Fruit fly (Drosophila melanogaster): ENCODE results near the gene CG15818.

DNA sequence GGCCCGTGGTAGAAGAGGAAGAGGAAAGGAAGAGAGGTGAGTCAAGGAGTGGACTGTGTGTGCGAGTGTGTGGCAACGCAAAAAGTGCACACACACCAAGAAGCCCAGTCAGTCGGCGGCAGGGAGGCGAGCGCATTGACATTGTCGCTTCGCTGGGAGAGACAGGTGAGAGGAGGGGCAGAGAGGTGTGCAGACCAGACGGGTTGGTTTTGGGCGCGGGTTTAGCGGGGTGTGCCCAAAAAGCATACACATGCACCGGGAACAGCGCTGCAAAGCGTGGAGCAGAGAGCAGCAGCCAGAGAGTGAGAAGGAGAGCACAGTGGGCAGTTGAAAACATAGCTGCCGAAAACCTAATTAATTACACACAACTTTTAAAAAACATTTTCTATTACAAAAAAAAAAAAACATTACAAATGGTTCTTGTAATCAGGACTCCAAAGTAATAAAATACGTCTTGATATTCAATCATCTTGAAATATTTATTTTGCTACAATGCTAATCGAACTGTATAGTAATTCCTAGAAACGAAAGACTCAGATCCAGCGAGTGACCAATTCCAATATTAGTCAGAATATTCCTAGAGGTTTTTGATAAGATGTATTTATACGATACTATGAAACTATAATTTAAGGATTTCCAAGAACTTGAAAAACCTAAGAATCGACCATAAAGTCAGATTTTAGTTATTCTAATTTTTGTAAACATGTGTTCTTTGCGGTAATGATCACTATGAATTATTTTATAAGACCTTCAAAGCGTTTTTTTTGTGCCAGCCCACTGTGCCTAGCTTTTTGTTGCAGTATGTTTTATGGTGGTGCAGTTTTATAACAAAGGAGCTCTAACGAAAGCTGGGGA is 11.9 kb downstream of the CG15818 start:
- peak; percentile 70; the same call in 2 of the 3 replicates for TF ChIP-seq fd96Ca (GFP tag; IDR thresholded peaks at IDR 0.05)
- peak; percentile 65 for TF ChIP-seq CG15710 (tag; optimal IDR thresholded peaks at IDR 0.05)
- TF ChIP-seq CG13204 (GFP tag; optimal IDR thresholded peaks at IDR 0.05): peak; percentile 80
- peak; percentile 84 for TF ChIP-seq CG14655 (GFP tag; optimal IDR thresholded peaks at IDR 0.05)
- peak; percentile 67 for TF ChIP-seq CG8301 (tag; optimal IDR thresholded peaks at IDR 0.05)
- peak; percentile 99 for TF ChIP-seq EcR (GFP tag; optimal IDR thresholded peaks at IDR 0.05)
- no peak for TF ChIP-seq D1 (tag; optimal IDR thresholded peaks at IDR 0.05)
- TF ChIP-seq CG9948 (tag; optimal IDR thresholded peaks at IDR 0.05): peak; percentile 67
- TF ChIP-seq CG4496 (GFP tag; IDR thresholded peaks at IDR 0.05): peak; percentile 82
- peak; percentile 68 for TF ChIP-seq CG34367 (tag; optimal IDR thresholded peaks at IDR 0.05)
- peak; percentile 16 for TF ChIP-seq Pif1B (GFP tag; optimal IDR thresholded peaks at IDR 0.05)
- TF ChIP-seq gl (tag; optimal IDR thresholded peaks at IDR 0.05): no peak
